Worm (Caenorhabditis elegans) whole organism, L4/young adult: ENCODE results near the gene acdh-13.

Source experiments
- W03F9.2 ChIP-seq: fragments of 150-350 bp; optimal IDR thresholded peaks from 2 replicates; lab custom pipeline; 2014; ENCODE audit warnings: missing biosample characterization, missing genetic modification characterization
- dao-5 ChIP-seq: sonication (generic microtip); optimal IDR thresholded peaks from 2 replicates; lab custom pipeline; 2016; ENCODE audit warnings: missing genotype, missing genetic modification characterization, moderate library complexity, missing compliant biosample characterization
- him-1 ChIP-seq: sonication (generic microtip); optimal IDR thresholded peaks from 2 replicates; lab custom pipeline; 2016; ENCODE audit warnings: missing genotype, missing genetic modification reagents, missing genetic modification characterization, missing compliant biosample characterization

- TF ChIP-seq him-1 (no peak), W03F9.2 (tag; lab: Kevin White, UChicago) (no peak), dao-5 (tag; lab: Kevin White, UChicago) (no peak)
These were observed 34.4 kb downstream of the acdh-13 start for ce11 chrIV:8464187-8464586.
